Worm (Caenorhabditis elegans) whole organism, L2 larva: ENCODE data around the gene F59E12.8.

ENCODE experiments used
- F13H6.1 ChIP-seq: sonication (generic microtip); optimal IDR thresholded peaks from 2 replicates; lab custom pipeline; 2016; ENCODE audit warnings: missing genetic modification characterization, missing compliant biosample characterization
- Y55F3AM.14 ChIP-seq: fragments of 200-800 bp; sonication (Bioruptor generic); optimal IDR thresholded peaks from 2 replicates; lab custom pipeline; 2018; ENCODE audit warnings: mild to moderate bottlenecking, missing genetic modification characterization, missing compliant biosample characterization
- alr-1 ChIP-seq: fragments of 150-350 bp; optimal IDR thresholded peaks from 2 replicates; lab custom pipeline; 2014; ENCODE audit warnings: missing biosample characterization, missing genetic modification characterization
- aly-2 ChIP-seq: fragments of 150-350 bp; optimal IDR thresholded peaks from 2 replicates; lab custom pipeline; 2014; ENCODE audit warnings: missing biosample characterization, missing genetic modification characterization
- blmp-1 ChIP-seq: sonication (generic microtip); optimal IDR thresholded peaks from 2 replicates; lab custom pipeline; 2017; ENCODE audit warnings: missing genetic modification characterization, mild to moderate bottlenecking, missing compliant biosample characterization, antibody characterized with exemption, moderate library complexity; ENCODE audit not compliant: insufficient read depth
- crh-2 ChIP-seq: sonication (generic microtip); optimal IDR thresholded peaks from 2 replicates; lab custom pipeline; 2017; ENCODE audit warnings: missing biosample characterization, missing genetic modification characterization
- egl-27 ChIP-seq: sonication (generic microtip); optimal IDR thresholded peaks from 3 replicates; lab custom pipeline; 2017; ENCODE audit warnings: missing biosample characterization, missing genetic modification reagents, missing genetic modification characterization
- fos-1 ChIP-seq: fragments of 150-350 bp; optimal IDR thresholded peaks from 2 replicates; lab custom pipeline; 2014; ENCODE audit warnings: missing biosample characterization, missing genetic modification characterization
- gmeb-1 ChIP-seq: fragments of 150-350 bp; optimal IDR thresholded peaks from 2 replicates; lab custom pipeline; 2014; ENCODE audit warnings: missing biosample characterization, missing genetic modification characterization
- lin-39 ChIP-seq: fragments of 150-350 bp; optimal IDR thresholded peaks from 2 replicates; lab custom pipeline; 2014; ENCODE audit warnings: missing biosample characterization, missing genetic modification reagents, missing genetic modification characterization
- mdl-1 ChIP-seq, 2 experiments: fragments of 150-350 bp in 1 of 2; sonication (generic microtip) in 1 of 2; optimal IDR thresholded peaks; 2 replicates each; lab custom pipeline; 2017; ENCODE audit warnings: missing biosample characterization in 2 of 2, missing genetic modification characterization in 2 of 2
- nhr-10 ChIP-seq: sonication (generic microtip); optimal IDR thresholded peaks from 2 replicates; lab custom pipeline; 2017; ENCODE audit warnings: missing biosample characterization, missing genetic modification characterization
- nhr-6 ChIP-seq: fragments of 150-350 bp; optimal IDR thresholded peaks from 2 replicates; lab custom pipeline; 2014; ENCODE audit warnings: missing biosample characterization, missing genetic modification characterization
- nhr-77 ChIP-seq: fragments of 150-350 bp; optimal IDR thresholded peaks from 2 replicates; lab custom pipeline; 2014; ENCODE audit warnings: missing biosample characterization, missing genetic modification characterization
- peb-1 ChIP-seq: fragments of 150-350 bp; optimal IDR thresholded peaks from 2 replicates; lab custom pipeline; 2014; ENCODE audit warnings: missing biosample characterization, missing genetic modification characterization
- skn-1 ChIP-seq: sonication (generic microtip); optimal IDR thresholded peaks from 2 replicates; lab custom pipeline; 2017; ENCODE audit warnings: missing biosample characterization, missing genetic modification characterization
- sma-9 ChIP-seq, 2 experiments: fragments of 150-350 bp in 1 of 2; sonication (generic microtip) in 1 of 2; optimal IDR thresholded peaks; 2 replicates each; lab custom pipeline; 2014 to 2016; ENCODE audit warnings: missing genetic modification characterization in 2 of 2, mild to moderate bottlenecking in 1 of 2, missing biosample characterization in 1 of 2, missing compliant biosample characterization in 1 of 2, missing genetic modification reagents in 1 of 2, moderate library complexity in 1 of 2

F59E12.8 gene

ce11 chrII:5585788-5586187 is 50.9 kb downstream of the F59E12.8 start, which contains the start of gene lys-8:
TSS of gene lys-8 (plus strand) at chrII:5586178.
- TF ChIP-seq nhr-6 (tag; lab: Kevin White, UChicago) (no peak), F13H6.1 (tag; lab: Kevin White, UChicago) (peak; percentile 52), Y55F3AM.14 (GFP tag; lab: Kevin White, UChicago) (no peak), crh-2 (tag; lab: Kevin White, UChicago) (peak; percentile 67), egl-27 (no peak), mdl-1 (tag; optimal IDR thresholded peaks at IDR 0.05; lab: Kevin White, UChicago) (no peak), blmp-1 (tag; lab: Kevin White, UChicago) (no peak), nhr-10 (no peak), alr-1 (tag; lab: Kevin White, UChicago) (no peak), peb-1 (tag; lab: Kevin White, UChicago) (no peak), lin-39 (tag; lab: Kevin White, UChicago) (no peak), skn-1 (tag; lab: Kevin White, UChicago) (peak; percentile 58), sma-9 (GFP tag; optimal IDR thresholded peaks at IDR 0.05; lab: Kevin White, UChicago) (peak; percentile 78), sma-9 (tag; optimal IDR thresholded peaks at IDR 0.05; lab: Kevin White, UChicago) (no peak), nhr-77 (no peak), gmeb-1 (tag; lab: Kevin White, UChicago) (peak; percentile 32), fos-1 (tag; lab: Kevin White, UChicago) (peak; percentile 97), aly-2 (tag; lab: Kevin White, UChicago) (no peak)
